Fruit fly (Drosophila melanogaster): ENCODE data around the gene CG4281.
A peak's percentile ranks its signal among the peaks of the same experiment; 100 is the strongest.

Gene CG4281

DNA sequence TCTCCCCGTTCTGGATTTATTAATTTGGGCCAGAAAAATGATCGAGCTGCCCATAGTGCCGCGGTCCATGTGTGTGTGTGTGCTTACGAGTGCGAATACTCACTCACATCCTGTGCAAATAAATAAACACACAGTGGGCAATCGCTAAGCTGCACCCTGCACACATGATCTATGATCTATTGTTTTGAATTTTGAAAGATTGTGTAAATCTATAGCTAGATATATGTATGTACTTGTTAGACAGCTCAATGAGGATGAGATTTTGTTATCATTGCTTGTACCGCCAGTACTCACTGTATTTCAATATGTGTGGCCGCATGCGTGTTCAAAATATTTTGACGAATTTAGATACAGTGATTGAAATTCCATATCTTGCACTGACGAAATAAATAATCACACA, 18.2 kb upstream of the CG4281 start (continued):
- no peak for TF ChIP-seq ac (GFP tag; optimal IDR thresholded peaks at IDR 0.05)
- peak; percentile 86 for TF ChIP-seq CG32532 (GFP tag; IDR thresholded peaks at IDR 0.05)
- peak; percentile 50 for TF ChIP-seq BtbVII (GFP tag; optimal IDR thresholded peaks at IDR 0.05)
- no peak for TF ChIP-seq tup (GFP tag; optimal IDR thresholded peaks at IDR 0.05)
- peak; percentile 81 for TF ChIP-seq zfh2 (GFP tag; optimal IDR thresholded peaks at IDR 0.05)
- no peak for TF ChIP-seq insv (GFP tag; optimal IDR thresholded peaks at IDR 0.05)
- no peak for TF ChIP-seq CG8290 (GFP tag; optimal IDR thresholded peaks at IDR 0.05)
- TF ChIP-seq CG8290 (tag; optimal IDR thresholded peaks at IDR 0.05), result peak in 1 of 2 experiments; percentile 97
- TF ChIP-seq fd102C (GFP tag; optimal IDR thresholded peaks at IDR 0.05), result no peak
- TF ChIP-seq HLH4C (GFP tag; IDR thresholded peaks at IDR 0.05; ENCODE audit: partially characterized antibody), result no peak
- no peak for TF ChIP-seq NK7.1 (GFP tag; optimal IDR thresholded peaks at IDR 0.05)
- peak; percentile 65 for TF ChIP-seq Xrp1 (GFP tag; IDR thresholded peaks at IDR 0.05)
- peak; percentile 49 for TF ChIP-seq scrt (GFP tag; optimal IDR thresholded peaks at IDR 0.05)
- peak; percentile 19 for TF ChIP-seq phol (tag; optimal IDR thresholded peaks at IDR 0.05)
- no peak for TF ChIP-seq Lpt (GFP tag; optimal IDR thresholded peaks at IDR 0.05)
- TF ChIP-seq CG8924 (tag; optimal IDR thresholded peaks at IDR 0.05), result no peak
- no peak for TF ChIP-seq CG32772 (GFP tag; IDR thresholded peaks at IDR 0.05)
- TF ChIP-seq Dll (GFP tag; IDR thresholded peaks at IDR 0.05; ENCODE audit: partially characterized antibody), result no peak
- no peak for TF ChIP-seq CG31388 (GFP tag; optimal IDR thresholded peaks at IDR 0.05)
- peak; percentile 83 for TF ChIP-seq lab (GFP tag; optimal IDR thresholded peaks at IDR 0.05)
- TF ChIP-seq otp (GFP tag; IDR thresholded peaks at IDR 0.05), result 0 out of 3 replicates have a peak, but pooled peaks have one; percentile 32
- peak; percentile 12 for TF ChIP-seq CG1792 (GFP tag; optimal IDR thresholded peaks at IDR 0.05)
- no peak for TF ChIP-seq Spps (tag; optimal IDR thresholded peaks at IDR 0.05)
- peak; percentile 50; the same call in 1 of the 2 replicates for TF ChIP-seq CG14441 (GFP tag; IDR thresholded peaks at IDR 0.05)
- TF ChIP-seq cas (GFP tag; IDR thresholded peaks at IDR 0.05), result no peak
- peak; percentile 49 for TF ChIP-seq H2.0 (GFP tag; IDR thresholded peaks at IDR 0.05)
- no peak for TF ChIP-seq CG7271 (tag; optimal IDR thresholded peaks at IDR 0.05)
- TF ChIP-seq HmgD (GFP tag; optimal IDR thresholded peaks at IDR 0.05), result peak; percentile 36
- no peak for TF ChIP-seq CG4424 (GFP tag; optimal IDR thresholded peaks at IDR 0.05)
- no peak for TF ChIP-seq eve (GFP tag; optimal IDR thresholded peaks at IDR 0.05)
- TF ChIP-seq her (GFP tag; optimal IDR thresholded peaks at IDR 0.05), result no peak
- TF ChIP-seq dimm (GFP tag; IDR thresholded peaks at IDR 0.05), result no peak
- peak; percentile 76 for TF ChIP-seq Dbx (GFP tag; IDR thresholded peaks at IDR 0.05)
- TF ChIP-seq D19A (tag; optimal IDR thresholded peaks at IDR 0.05), result no peak
- peak; percentile 18 for TF ChIP-seq Antp (GFP tag; optimal IDR thresholded peaks at IDR 0.05)
- TF ChIP-seq CG3281 (GFP tag; optimal IDR thresholded peaks at IDR 0.05), result peak; percentile 79
- TF ChIP-seq repo (GFP tag; optimal IDR thresholded peaks at IDR 0.05), result no peak
- no peak for TF ChIP-seq CG6765 (GFP tag; optimal IDR thresholded peaks at IDR 0.05)
- TF ChIP-seq Sox102F (GFP tag; optimal IDR thresholded peaks at IDR 0.05), result peak; percentile 25
- TF ChIP-seq bbx (GFP tag; IDR thresholded peaks at IDR 0.05; ENCODE audit: partially characterized antibody), result no peak
- TF ChIP-seq chm (GFP tag; IDR thresholded peaks at IDR 0.05), result peak; percentile 10; the same call in 1 of the 2 replicates
- TF ChIP-seq amos (GFP tag; IDR thresholded peaks at IDR 0.05; ENCODE audit: partially characterized antibody), result no peak
- no peak for TF ChIP-seq CG5953 (GFP tag; IDR thresholded peaks at IDR 0.05)
- no peak for TF ChIP-seq sr (GFP tag; IDR thresholded peaks at IDR 0.05)
- TF ChIP-seq br (optimal IDR thresholded peaks at IDR 0.05), result no peak
- TF ChIP-seq CG4820 (GFP tag; optimal IDR thresholded peaks at IDR 0.05), result no peak
- no peak for TF ChIP-seq Scr (GFP tag; IDR thresholded peaks at IDR 0.05; ENCODE audit: partially characterized antibody)
- peak; percentile 58 for TF ChIP-seq HHEX (GFP tag; optimal IDR thresholded peaks at IDR 0.05)
- peak; percentile 49 for TF ChIP-seq CG10543 (GFP tag; optimal IDR thresholded peaks at IDR 0.05)
- no peak for TF ChIP-seq gce (GFP tag; IDR thresholded peaks at IDR 0.05)
- TF ChIP-seq CG11723 (GFP tag; optimal IDR thresholded peaks at IDR 0.05), result peak; percentile 4
- TF ChIP-seq lbe (GFP tag; optimal IDR thresholded peaks at IDR 0.05), result peak; percentile 80
